Worm (Caenorhabditis elegans) whole organism, L3 larva: ENCODE data around the gene T25E4.1.
"Not testable (repeated sequence)": the region's sequence is repeated elsewhere in the genome, so short reads cannot be mapped to it uniquely, and the experiment has no call there.

Experiments
- R02D3.7 ChIP-seq: fragments of 150-350 bp; optimal IDR thresholded peaks from 2 replicates; lab custom pipeline; 2014; ENCODE audit warnings: missing biosample characterization, missing genetic modification characterization
- ZK546.5 ChIP-seq: sonication (generic microtip); optimal IDR thresholded peaks from 2 replicates; lab custom pipeline; 2017; ENCODE audit warnings: missing biosample characterization, missing genetic modification characterization
- aly-2 ChIP-seq: fragments of 150-350 bp; optimal IDR thresholded peaks from 2 replicates; lab custom pipeline; 2014; ENCODE audit warnings: missing biosample characterization, missing genetic modification characterization
- ama-1 ChIP-seq: fragments of 150-350 bp; optimal IDR thresholded peaks from 2 replicates; lab custom pipeline; 2018
- ceh-16 ChIP-seq: sonication (generic microtip); optimal IDR thresholded peaks from 2 replicates; lab custom pipeline; 2017; ENCODE audit warnings: missing biosample characterization, missing genetic modification characterization
- ceh-28 ChIP-seq: fragments of 150-350 bp; optimal IDR thresholded peaks from 2 replicates; lab custom pipeline; 2014; ENCODE audit warnings: missing biosample characterization, missing genetic modification reagents, missing genetic modification characterization
- ceh-82 ChIP-seq: fragments of 150-350 bp; optimal IDR thresholded peaks from 2 replicates; lab custom pipeline; 2014; ENCODE audit warnings: missing biosample characterization, missing genetic modification characterization
- ceh-9 ChIP-seq: sonication (generic microtip); optimal IDR thresholded peaks from 2 replicates; lab custom pipeline; 2018; ENCODE audit warnings: missing biosample characterization, missing genetic modification characterization
- daf-12 ChIP-seq: fragments of 150-350 bp; optimal IDR thresholded peaks from 2 replicates; lab custom pipeline; 2014; ENCODE audit warnings: missing biosample characterization, missing genetic modification reagents, missing genetic modification characterization
- egl-27 ChIP-seq: sonication (generic microtip); optimal IDR thresholded peaks from 4 replicates; lab custom pipeline; 2017; ENCODE audit warnings: missing biosample characterization, missing genetic modification reagents, missing genetic modification characterization
- egl-5 ChIP-seq: fragments of 150-350 bp; optimal IDR thresholded peaks from 2 replicates; lab custom pipeline; 2017; ENCODE audit warnings: missing biosample characterization, missing genetic modification reagents, missing genetic modification characterization, inconsistent platforms
- elt-1 ChIP-seq: fragments of 150-350 bp; optimal IDR thresholded peaks from 2 replicates; lab custom pipeline; 2014; ENCODE audit warnings: missing biosample characterization, missing genetic modification characterization
- elt-2 ChIP-seq: sonication (generic microtip); optimal IDR thresholded peaks from 2 replicates; lab custom pipeline; 2016; ENCODE audit warnings: missing genetic modification reagents, mild to moderate bottlenecking, missing genetic modification characterization, missing compliant biosample characterization
- elt-3 ChIP-seq, 3 experiments: fragments of 150-350 bp in 1 of 3; sonication (generic microtip) in 2 of 3; optimal IDR thresholded peaks; 2 replicates in 2 of 3; 4 replicates in 1 of 3; lab custom pipeline; 2014 to 2017; ENCODE audit warnings: missing biosample characterization in 3 of 3, missing genetic modification characterization in 3 of 3
- fkh-10 ChIP-seq: sonication (generic microtip); optimal IDR thresholded peaks from 2 replicates; lab custom pipeline; 2017; ENCODE audit warnings: missing biosample characterization, missing genetic modification reagents, missing genetic modification characterization
- fkh-2 ChIP-seq: fragments of 150-350 bp; optimal IDR thresholded peaks from 2 replicates; lab custom pipeline; 2014; ENCODE audit warnings: missing biosample characterization, missing genetic modification reagents, missing genetic modification characterization
- fos-1 ChIP-seq: fragments of 150-350 bp; optimal IDR thresholded peaks from 2 replicates; lab custom pipeline; 2014; ENCODE audit warnings: missing biosample characterization, missing genetic modification characterization
- hmg-11 ChIP-seq: sonication (generic microtip); optimal IDR thresholded peaks from 2 replicates; lab custom pipeline; 2016; ENCODE audit warnings: missing genetic modification characterization, missing compliant biosample characterization
- lin-15B ChIP-seq: fragments of 150-350 bp; optimal IDR thresholded peaks from 2 replicates; lab custom pipeline; 2014; ENCODE audit warnings: missing biosample characterization, missing genetic modification characterization
- lin-39 ChIP-seq: fragments of 150-350 bp; optimal IDR thresholded peaks from 2 replicates; lab custom pipeline; 2018; ENCODE audit warnings: missing biosample characterization, missing genetic modification reagents, missing genetic modification characterization
- lsy-12 ChIP-seq: sonication (generic microtip); optimal IDR thresholded peaks from 2 replicates; lab custom pipeline; 2016; ENCODE audit warnings: mild to moderate bottlenecking, missing genetic modification characterization, missing compliant biosample characterization
- mdl-1 ChIP-seq: fragments of 150-350 bp; optimal IDR thresholded peaks from 2 replicates; lab custom pipeline; 2014; ENCODE audit warnings: missing biosample characterization, missing genetic modification characterization
- mml-1 ChIP-seq: fragments of 150-350 bp; sonication (generic microtip); optimal IDR thresholded peaks from 3 replicates; lab custom pipeline; 2014; ENCODE audit warnings: missing biosample characterization, missing genetic modification characterization
- nfya-1 ChIP-seq: sonication (generic microtip); optimal IDR thresholded peaks from 2 replicates; lab custom pipeline; 2017; ENCODE audit warnings: missing genetic modification characterization, mild to moderate bottlenecking, missing compliant biosample characterization, antibody characterized with exemption, moderate library complexity; ENCODE audit not compliant: insufficient read depth
- nhr-11 ChIP-seq: fragments of 150-350 bp; optimal IDR thresholded peaks from 2 replicates; lab custom pipeline; 2014; ENCODE audit warnings: missing biosample characterization, missing genetic modification characterization
- nhr-12 ChIP-seq: fragments of 150-350 bp; optimal IDR thresholded peaks from 2 replicates; lab custom pipeline; 2014; ENCODE audit warnings: missing biosample characterization, missing genetic modification characterization
- nhr-23 ChIP-seq: fragments of 150-350 bp; optimal IDR thresholded peaks from 2 replicates; lab custom pipeline; 2014; ENCODE audit warnings: missing biosample characterization, missing genetic modification reagents, missing genetic modification characterization
- nhr-237 ChIP-seq: fragments of 150-350 bp; optimal IDR thresholded peaks from 2 replicates; lab custom pipeline; 2014; ENCODE audit warnings: missing biosample characterization, missing genetic modification characterization
- nhr-25 ChIP-seq: sonication (generic microtip); optimal IDR thresholded peaks from 2 replicates; lab custom pipeline; 2017; ENCODE audit warnings: missing biosample characterization, missing genetic modification characterization
- nhr-28 ChIP-seq: fragments of 150-350 bp; optimal IDR thresholded peaks from 2 replicates; lab custom pipeline; 2014; ENCODE audit warnings: missing biosample characterization, missing genetic modification characterization
- nhr-43 ChIP-seq: sonication (generic microtip); optimal IDR thresholded peaks from 2 replicates; lab custom pipeline; 2016; ENCODE audit warnings: mild to moderate bottlenecking, missing genetic modification characterization, missing compliant biosample characterization; ENCODE audit not compliant: poor library complexity, severe bottlenecking
- nhr-67 ChIP-seq: fragments of 150-350 bp; optimal IDR thresholded peaks from 2 replicates; lab custom pipeline; 2014; ENCODE audit warnings: missing biosample characterization, missing genetic modification characterization
- nhr-76 ChIP-seq: fragments of 150-350 bp; sonication (generic microtip); optimal IDR thresholded peaks from 5 replicates; lab custom pipeline; 2014; ENCODE audit warnings: missing biosample characterization, missing genetic modification characterization
- nhr-77 ChIP-seq: fragments of 150-350 bp; optimal IDR thresholded peaks from 2 replicates; lab custom pipeline; 2014; ENCODE audit warnings: missing biosample characterization, missing genetic modification characterization
- pha-4 ChIP-seq: fragments of 150-350 bp; optimal IDR thresholded peaks from 2 replicates; lab custom pipeline; 2014; ENCODE audit warnings: missing biosample characterization, missing genetic modification reagents, missing genetic modification characterization
- pqm-1 ChIP-seq: fragments of 150-350 bp; optimal IDR thresholded peaks from 2 replicates; lab custom pipeline; 2017; ENCODE audit warnings: missing biosample characterization, missing genetic modification characterization, inconsistent platforms
- sea-2 ChIP-seq: fragments of 150-350 bp; sonication (generic microtip); optimal IDR thresholded peaks from 4 replicates; lab custom pipeline; 2014; ENCODE audit warnings: missing biosample characterization, missing genetic modification reagents, missing genetic modification characterization
- skn-1 ChIP-seq: fragments of 150-350 bp; optimal IDR thresholded peaks from 2 replicates; lab custom pipeline; 2014; ENCODE audit warnings: missing biosample characterization, missing genetic modification characterization
- snpc-4 ChIP-seq: fragments of 150-350 bp; optimal IDR thresholded peaks from 2 replicates; lab custom pipeline; 2014; ENCODE audit warnings: missing biosample characterization, missing genetic modification characterization
- tbx-2 ChIP-seq: sonication (generic microtip); optimal IDR thresholded peaks from 2 replicates; lab custom pipeline; 2016; ENCODE audit warnings: mild to moderate bottlenecking, missing genetic modification characterization, missing compliant biosample characterization
- unc-39 ChIP-seq: sonication (generic microtip); optimal IDR thresholded peaks from 4 replicates; lab custom pipeline; 2017; ENCODE audit warnings: missing biosample characterization, missing genetic modification characterization
- unc-62 ChIP-seq: fragments of 150-350 bp; sonication (generic microtip); optimal IDR thresholded peaks from 4 replicates; lab custom pipeline; 2014; ENCODE audit warnings: missing biosample characterization, missing genetic modification reagents, missing genetic modification characterization
- zag-1 ChIP-seq: fragments of 150-350 bp; optimal IDR thresholded peaks from 2 replicates; lab custom pipeline; 2014; ENCODE audit warnings: missing biosample characterization, missing genetic modification characterization
- ztf-11 ChIP-seq: fragments of 150-350 bp; optimal IDR thresholded peaks from 2 replicates; lab custom pipeline; 2014; ENCODE audit warnings: missing biosample characterization, missing genetic modification characterization
- ztf-4 ChIP-seq: fragments of 150-350 bp; optimal IDR thresholded peaks from 2 replicates; lab custom pipeline; 2014; ENCODE audit warnings: missing biosample characterization, missing genetic modification characterization

The T25E4.1 gene

DNA sequence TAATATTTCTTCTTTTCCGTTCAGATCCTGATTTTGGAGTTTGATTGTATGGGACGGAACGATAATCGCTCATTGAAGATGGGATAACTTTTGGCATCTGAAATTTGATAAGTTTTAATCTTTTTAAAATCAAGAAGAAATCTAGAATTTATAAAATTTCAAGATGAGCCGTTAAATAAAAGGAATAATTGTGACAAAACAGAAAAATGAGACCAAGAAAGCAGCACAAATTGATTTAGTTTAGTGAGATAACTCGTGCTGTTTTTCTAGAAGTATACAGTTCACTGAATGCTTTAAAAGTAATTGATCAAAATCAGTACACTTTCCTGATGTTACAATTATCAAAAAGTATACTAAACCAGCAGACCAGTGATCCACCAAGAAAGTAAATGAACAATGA is 38.0 kb upstream of the T25E4.1 start, which contains the start of gene hlh-27:
hlh-27 (minus strand) TSS at position 101 of the 400 bp plus-strand sequence.
- TF ChIP-seq nhr-76 (tag; lab: Kevin White, UChicago); fkh-10 (GFP tag; lab: Kevin White, UChicago); ceh-82 (tag; lab: Kevin White, UChicago): not testable (repeated sequence)
- TF ChIP-seq, all 47 proteins: peak for 0; not testable (repeated sequence) for 47

DNA sequence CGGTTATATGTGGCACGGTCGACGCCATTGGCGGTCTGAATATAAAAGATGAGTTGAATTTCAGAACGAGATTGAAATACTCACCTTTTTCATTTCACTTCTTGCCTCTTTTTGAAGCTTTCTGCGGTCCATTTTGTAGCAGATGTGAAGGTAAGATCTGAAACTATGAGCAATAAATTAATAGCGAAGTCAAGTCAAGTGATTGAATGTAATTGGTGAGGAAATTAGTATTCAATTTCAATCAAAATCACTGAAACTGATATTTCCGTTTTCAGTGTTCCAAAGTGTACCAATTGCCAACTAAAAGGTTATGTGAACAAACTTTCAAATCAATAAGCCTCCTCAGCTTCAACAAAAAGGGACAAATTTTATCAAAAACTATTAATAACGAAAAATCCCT is 36.5 kb upstream of the T25E4.1 start, which contains the start of gene C17C3.24:
C17C3.24 (minus strand) TSS at position 101 of the 400 bp plus-strand sequence.
- TF ChIP-seq ztf-4 (no peak), fkh-2 (no peak), mml-1 (tag; lab: Kevin White, UChicago) (no peak), lin-39 (tag; lab: Kevin White, UChicago) (no peak), ZK546.5 (no peak), lsy-12 (no peak), tbx-2 (tag; lab: Kevin White, UChicago) (no peak), ama-1 (lab: Kevin White, UChicago) (no peak), snpc-4 (tag; lab: Kevin White, UChicago) (no peak), ceh-9 (tag; lab: Kevin White, UChicago) (no peak), mdl-1 (no peak), nhr-28 (tag; lab: Kevin White, UChicago) (no peak), ceh-82 (tag; lab: Kevin White, UChicago) (no peak), nhr-12 (tag; lab: Kevin White, UChicago) (no peak), nhr-11 (tag; lab: Kevin White, UChicago) (no peak)
- TF ChIP-seq, all 47 proteins: peak for 0

ce11 chrII:5543476-5544144 is 34.5 kb upstream of the T25E4.1 start:
- TF ChIP-seq fos-1 = peak; percentile 90
- TF ChIP-seq ceh-82 (tag; lab: Kevin White, UChicago) = peak; percentile 95
- peak; percentile 35 for TF ChIP-seq unc-39 (tag; lab: Kevin White, UChicago)
- TF ChIP-seq pqm-1 (tag; lab: Kevin White, UChicago) = peak; percentile 94
- TF ChIP-seq mml-1 (tag; lab: Kevin White, UChicago) = no peak
- TF ChIP-seq ztf-11 (tag; lab: Kevin White, UChicago) = peak; percentile 61
- peak; percentile 99 for TF ChIP-seq nhr-25
- peak; percentile 97 for TF ChIP-seq elt-2 (tag; lab: Kevin White, UChicago)
- peak; percentile 29 for TF ChIP-seq mdl-1
- TF ChIP-seq aly-2 (tag; lab: Kevin White, UChicago) = peak; percentile 88
- peak; percentile 52 for TF ChIP-seq nhr-76 (tag; lab: Kevin White, UChicago)
- peak; percentile 81 for TF ChIP-seq unc-62 (GFP tag; lab: Kevin White, UChicago)
- peak; percentile 95 for TF ChIP-seq skn-1 (tag; lab: Kevin White, UChicago)
- TF ChIP-seq egl-5 (tag; lab: Kevin White, UChicago) = peak; percentile 96
- TF ChIP-seq nhr-11 (tag; lab: Kevin White, UChicago) = peak; percentile 95
- TF ChIP-seq nhr-28 (tag; lab: Kevin White, UChicago) = peak; percentile 76
- TF ChIP-seq fkh-10 (GFP tag; lab: Kevin White, UChicago) = peak; percentile 99
- TF ChIP-seq R02D3.7 (tag; lab: Kevin White, UChicago) = peak; percentile 90
- TF ChIP-seq ceh-16 (tag; lab: Kevin White, UChicago) = peak; percentile 80
- TF ChIP-seq nhr-67 = peak; percentile 53
- peak; percentile 98 for TF ChIP-seq lsy-12
- TF ChIP-seq elt-3 (tag; optimal IDR thresholded peaks at IDR 0.05; lab: Kevin White, UChicago) = peak in 2 of 3 experiments; percentile 77 to 92
- peak; percentile 98 for TF ChIP-seq hmg-11 (tag; lab: Kevin White, UChicago)
- TF ChIP-seq nhr-77 (tag; lab: Kevin White, UChicago) = peak; percentile 93
- TF ChIP-seq ZK546.5 = peak; percentile 44
- peak; percentile 97 for TF ChIP-seq nfya-1 (tag; lab: Kevin White, UChicago)
- TF ChIP-seq fkh-2 = peak; percentile 95
- peak; percentile 100 for TF ChIP-seq snpc-4 (tag; lab: Kevin White, UChicago)
- TF ChIP-seq elt-1 = peak; percentile 54
- TF ChIP-seq tbx-2 (tag; lab: Kevin White, UChicago) = peak; percentile 97
- peak; percentile 100 for TF ChIP-seq ama-1 (lab: Kevin White, UChicago)
- peak; percentile 93 for TF ChIP-seq zag-1 (tag; lab: Kevin White, UChicago)
- TF ChIP-seq sea-2 (GFP tag; lab: Kevin White, UChicago) = no peak
- peak; percentile 71 for TF ChIP-seq egl-27 (tag; lab: Kevin White, UChicago)
- TF ChIP-seq nhr-43 (tag; lab: Kevin White, UChicago) = peak; percentile 95
- peak; percentile 91 for TF ChIP-seq ztf-4
- TF ChIP-seq lin-39 (tag; lab: Kevin White, UChicago) = peak; percentile 97
- TF ChIP-seq ceh-28 = peak; percentile 94
- TF ChIP-seq lin-15B (tag; lab: Kevin White, UChicago) = peak; percentile 85
- no peak for TF ChIP-seq ceh-9 (tag; lab: Kevin White, UChicago)
- TF ChIP-seq pha-4 (tag; lab: Kevin White, UChicago) = peak; percentile 99
- TF ChIP-seq nhr-23 (tag; lab: Kevin White, UChicago) = peak; percentile 99
- peak; percentile 57 for TF ChIP-seq nhr-237
- TF ChIP-seq nhr-12 (tag; lab: Kevin White, UChicago) = no peak
- peak; percentile 67 for TF ChIP-seq daf-12 (tag; lab: Kevin White, UChicago)
